Worm (Caenorhabditis elegans): ENCODE data around the gene srh-266.

Gene srh-266

DNA sequence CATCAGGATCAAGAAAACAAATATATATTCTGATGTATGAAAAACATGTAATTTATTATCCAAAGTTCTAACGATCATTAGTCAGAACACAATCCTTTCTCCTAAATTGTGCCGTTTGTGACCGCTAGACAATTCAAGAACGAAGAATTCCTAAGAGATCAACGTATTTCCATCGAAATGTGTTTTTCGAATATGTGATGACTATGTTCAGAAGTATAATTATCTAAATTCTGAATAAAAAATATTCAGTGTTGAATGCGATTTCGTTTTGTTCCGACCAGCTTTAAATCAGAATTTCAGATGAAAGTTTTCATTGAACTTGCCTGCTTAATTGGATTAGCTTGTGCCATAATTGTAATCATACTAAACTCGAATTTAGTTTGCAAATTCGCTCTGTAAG, 37.7 kb downstream of the srh-266 start, which contains the start of gene srbc-37:
TSS of gene srbc-37 (plus strand) at position 301 of the 400 bp plus-strand sequence.
- TF ChIP-seq crh-2 (tag; optimal IDR thresholded peaks at IDR 0.05) (no peak), nhr-10 (tag; optimal IDR thresholded peaks at IDR 0.05) (no peak), ceh-82 (tag; optimal IDR thresholded peaks at IDR 0.05) (no peak), unc-39 (tag; optimal IDR thresholded peaks at IDR 0.05) (no peak), mdl-1 (tag; optimal IDR thresholded peaks at IDR 0.05) (no peak)

DNA sequence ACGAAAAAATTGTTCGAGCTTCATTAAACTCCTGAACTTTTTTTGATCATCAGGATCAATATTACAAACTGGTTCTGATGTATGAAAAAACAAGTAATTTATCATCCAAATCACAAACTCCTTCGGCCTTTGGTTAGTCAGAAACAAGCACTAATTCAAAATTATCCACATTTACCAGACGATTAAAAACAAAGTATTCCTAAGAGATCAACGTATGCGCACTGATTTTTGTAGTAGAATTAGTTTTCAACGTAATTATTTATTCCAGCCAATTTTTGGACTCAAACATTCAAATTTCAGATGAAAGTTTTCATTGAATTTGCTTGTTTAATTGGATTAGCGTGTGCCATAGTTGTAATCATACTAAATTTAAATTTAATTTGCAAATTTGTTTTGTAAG, 42.3 kb downstream of the srh-266 start, which contains the start of gene srbc-38:
TSS of gene srbc-38 (plus strand) at position 301 of the 400 bp plus-strand sequence.
- TF ChIP-seq aly-2 (tag; optimal IDR thresholded peaks at IDR 0.05): no peak
- no peak for TF ChIP-seq ceh-16 (tag; optimal IDR thresholded peaks at IDR 0.05)
- TF ChIP-seq nhr-6 (tag; optimal IDR thresholded peaks at IDR 0.05): no peak
- TF ChIP-seq R02D3.7 (tag; optimal IDR thresholded peaks at IDR 0.05): no peak
- TF ChIP-seq nhr-25 (tag; optimal IDR thresholded peaks at IDR 0.05): no peak
- TF ChIP-seq Y55F3AM.14 (GFP tag; optimal IDR thresholded peaks at IDR 0.05): no peak
- TF ChIP-seq F13H6.1 (tag; optimal IDR thresholded peaks at IDR 0.05): no peak
- TF ChIP-seq dmd-4 (tag; optimal IDR thresholded peaks at IDR 0.05): no peak
- TF ChIP-seq ZK546.5 (tag; optimal IDR thresholded peaks at IDR 0.05): no peak
- TF ChIP-seq unc-55 (GFP tag; optimal IDR thresholded peaks at IDR 0.05): no peak
- no peak for TF ChIP-seq nhr-21 (tag; optimal IDR thresholded peaks at IDR 0.05)
- no peak for TF ChIP-seq sma-3 (GFP tag; optimal IDR thresholded peaks at IDR 0.05)

DNA sequence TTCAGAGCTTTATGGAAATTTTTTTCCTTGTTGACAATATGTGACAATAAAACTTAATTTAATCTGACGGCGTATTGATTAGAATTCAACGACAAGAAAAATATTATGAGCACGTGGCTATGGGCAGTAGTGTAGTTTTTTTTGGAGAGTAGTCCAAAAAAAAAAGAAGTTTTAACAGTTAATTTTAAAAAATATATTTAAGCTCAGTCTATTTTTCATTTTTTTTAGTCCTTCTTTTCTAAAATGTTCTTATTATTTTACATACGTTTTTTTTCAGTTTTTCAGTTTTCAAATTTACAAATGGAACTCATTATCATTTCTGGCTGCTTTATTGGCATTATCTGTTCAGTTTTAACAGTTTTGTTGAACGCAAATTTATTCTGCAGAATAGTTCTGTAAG, 44.2 kb downstream of the srh-266 start, which contains the start of gene srbc-39:
TSS of gene srbc-39 (plus strand) at position 301 of the 400 bp plus-strand sequence.
- TF ChIP-seq nhr-25 (tag; optimal IDR thresholded peaks at IDR 0.05) (no peak), nhr-77 (tag; optimal IDR thresholded peaks at IDR 0.05) (no peak), sma-9 (GFP tag; optimal IDR thresholded peaks at IDR 0.05) (no peak), sma-9 (tag; optimal IDR thresholded peaks at IDR 0.05) (no peak), gmeb-1 (tag; optimal IDR thresholded peaks at IDR 0.05) (no peak), ztf-1 (GFP tag; conservative IDR thresholded peaks at IDR 0.05) (no peak), lin-39 (tag; optimal IDR thresholded peaks at IDR 0.05) (no peak)

DNA sequence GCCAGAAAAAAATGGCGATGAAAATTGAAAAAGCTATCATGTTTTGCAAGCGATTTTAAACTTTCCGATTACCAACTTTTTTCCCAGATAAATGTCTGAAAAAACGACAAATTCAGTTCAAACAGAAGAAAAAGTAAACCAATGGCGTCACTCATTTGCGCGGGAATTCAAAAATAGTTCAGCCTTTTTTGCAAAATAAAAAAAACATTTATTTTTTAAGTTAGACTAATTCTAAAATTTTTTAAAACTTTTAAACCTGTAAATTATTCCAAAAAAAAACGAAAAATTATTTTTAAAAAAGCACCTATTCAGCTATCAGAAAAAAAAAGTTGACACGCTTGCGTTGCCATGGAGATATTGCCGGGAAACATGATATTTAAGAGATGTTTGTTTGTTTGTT, 48.3 kb downstream of the srh-266 start, which contains the start of gene cyp-33C11:
TSS of gene cyp-33C11 (minus strand) at position 101 of the 400 bp plus-strand sequence.
- no peak for TF ChIP-seq unc-62 (GFP tag; optimal IDR thresholded peaks at IDR 0.05)
- no peak for TF ChIP-seq skn-1 (tag; optimal IDR thresholded peaks at IDR 0.05)
- no peak for TF ChIP-seq mdl-1 (tag; optimal IDR thresholded peaks at IDR 0.05)
- TF ChIP-seq ztf-11 (tag; optimal IDR thresholded peaks at IDR 0.05): no peak
- TF ChIP-seq zag-1 (tag; optimal IDR thresholded peaks at IDR 0.05): no peak
- no peak for TF ChIP-seq lsy-2 (tag; optimal IDR thresholded peaks at IDR 0.05)
- no peak for TF ChIP-seq mbf-1 (tag; optimal IDR thresholded peaks at IDR 0.05)

Measured in whole organism, L2 larva.